Worm (Caenorhabditis elegans): ENCODE results near the gene his-35.

Gene his-35

DNA sequence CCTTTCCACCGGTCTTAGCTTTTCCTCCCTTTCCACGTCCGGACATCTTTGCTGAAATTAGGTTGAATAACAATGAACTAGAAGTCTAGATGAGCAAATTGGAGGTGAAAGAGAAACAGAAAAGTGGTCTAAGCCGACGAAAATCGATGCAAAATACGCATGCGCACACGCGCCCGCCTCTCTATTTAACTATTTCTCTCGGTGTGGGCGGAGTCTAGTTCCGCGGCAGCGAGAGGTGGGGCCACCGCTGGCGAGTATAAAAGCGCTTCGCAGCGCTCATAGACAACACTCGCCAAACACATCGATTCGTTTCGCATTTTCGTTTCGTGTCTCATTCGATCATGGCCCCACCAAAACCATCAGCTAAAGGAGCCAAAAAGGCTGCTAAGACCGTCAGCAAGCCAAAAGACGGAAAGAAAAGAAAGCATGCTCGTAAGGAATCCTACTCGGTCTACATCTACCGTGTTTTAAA lies at the start of gene his-35, which contains the start of gene his-41:
Gene his-35 (minus strand): TSS at position 51 of the 472 bp plus-strand sequence.
Gene his-41 (plus strand): TSS at position 299 of the 472 bp plus-strand sequence.
- TF ChIP-seq daf-19 (GFP tag; conservative IDR thresholded peaks at IDR 0.05), result no peak
- no peak for TF ChIP-seq T20F7.1 (GFP tag; optimal IDR thresholded peaks at IDR 0.05)
- TF ChIP-seq hmg-1.1 (GFP tag; IDR thresholded peaks at IDR 0.05), result 0 out of 2 replicates have a peak, but pooled peaks have one; percentile 24
- TF ChIP-seq lim-7 (GFP tag; IDR thresholded peaks at IDR 0.05), result no peak
- TF ChIP-seq tag-97 (GFP tag; IDR thresholded peaks at IDR 0.05), result no peak
- TF ChIP-seq zag-1 (tag; optimal IDR thresholded peaks at IDR 0.05), result no peak
- TF ChIP-seq saeg-2 (GFP tag; IDR thresholded peaks at IDR 0.05), result no peak
- no peak for TF ChIP-seq vab-7 (GFP tag; IDR thresholded peaks at IDR 0.05)
- no peak for TF ChIP-seq aly-2 (tag; optimal IDR thresholded peaks at IDR 0.05)
- TF ChIP-seq ceh-20 (GFP tag; IDR thresholded peaks at IDR 0.05), result no peak
- peak; percentile 37 for TF ChIP-seq rbr-2 (tag; optimal IDR thresholded peaks at IDR 0.05)
- TF ChIP-seq daf-12 (tag; optimal IDR thresholded peaks at IDR 0.05), result no peak
- TF ChIP-seq spr-1 (tag; optimal IDR thresholded peaks at IDR 0.05), result no peak
- TF ChIP-seq mes-2 (tag; optimal IDR thresholded peaks at IDR 0.05; ENCODE audit: poor library complexity, severe bottlenecking), result peak; percentile 42
- no peak for TF ChIP-seq lin-39 (tag; optimal IDR thresholded peaks at IDR 0.05)
- no peak for TF ChIP-seq Y5F2A.4 (GFP tag; optimal IDR thresholded peaks at IDR 0.05)
- no peak for TF ChIP-seq daf-8 (GFP tag; IDR thresholded peaks at IDR 0.05)
- no peak for TF ChIP-seq F10B5.3 (tag; optimal IDR thresholded peaks at IDR 0.05)
- no peak for TF ChIP-seq lin-29 (GFP tag; IDR thresholded peaks at IDR 0.05)
- TF ChIP-seq mxl-3 (GFP tag; optimal IDR thresholded peaks at IDR 0.05), result peak; percentile 10
- TF ChIP-seq jun-1 (tag; optimal IDR thresholded peaks at IDR 0.05), result no peak
- no peak for TF ChIP-seq zfp-2 (tag; optimal IDR thresholded peaks at IDR 0.05)
- peak; percentile 4 for TF ChIP-seq hlh-30 (tag; optimal IDR thresholded peaks at IDR 0.05; ENCODE audit: insufficient read depth)
- TF ChIP-seq nhr-76 (tag; optimal IDR thresholded peaks at IDR 0.05), result no peak
- TF ChIP-seq skn-1 (tag; optimal IDR thresholded peaks at IDR 0.05), result no peak
- no peak for TF ChIP-seq snpc-4 (tag; optimal IDR thresholded peaks at IDR 0.05)
- no peak for TF ChIP-seq lir-3 (tag; optimal IDR thresholded peaks at IDR 0.05)
- TF ChIP-seq ama-1 (optimal IDR thresholded peaks at IDR 0.05), result peak; percentile 85
- TF ChIP-seq madf-5 (GFP tag; IDR thresholded peaks at IDR 0.05), result no peak
- TF ChIP-seq nhr-6 (tag; optimal IDR thresholded peaks at IDR 0.05), result no peak
- TF ChIP-seq nhr-111 (GFP tag; optimal IDR thresholded peaks at IDR 0.05), result no peak
- TF ChIP-seq madf-9 (GFP tag; conservative IDR thresholded peaks at IDR 0.05), result no peak
- no peak for TF ChIP-seq attf-4 (tag; optimal IDR thresholded peaks at IDR 0.05)
- no peak for TF ChIP-seq zip-11 (GFP tag; IDR thresholded peaks at IDR 0.05)
- no peak; the same call in 1 of the 2 replicates for TF ChIP-seq pha-4 (GFP tag; IDR thresholded peaks at IDR 0.05)
- no peak for TF ChIP-seq pha-4 (tag; optimal IDR thresholded peaks at IDR 0.05)
- TF ChIP-seq Y48G9A.11 (GFP tag; IDR thresholded peaks at IDR 0.05), result no peak
- 0 out of 2 replicates have a peak, but pooled peaks have one; percentile 27 for TF ChIP-seq nhr-42 (GFP tag; IDR thresholded peaks at IDR 0.05)
- TF ChIP-seq dmd-9 (GFP tag; IDR thresholded peaks at IDR 0.05), result no peak
- TF ChIP-seq unc-39 (tag; optimal IDR thresholded peaks at IDR 0.05), result no peak
- no peak for TF ChIP-seq zfp-3 (GFP tag; conservative IDR thresholded peaks at IDR 0.05)
- peak; percentile 57; the same call in 1 of the 2 replicates for TF ChIP-seq egl-43 (GFP tag; IDR thresholded peaks at IDR 0.05)
- no peak for TF ChIP-seq fos-1 (tag; optimal IDR thresholded peaks at IDR 0.05)
- peak in 1 of 2 experiments; percentile 11 for TF ChIP-seq mdl-1 (tag; optimal IDR thresholded peaks at IDR 0.05)
- no peak for TF ChIP-seq nhr-10 (tag; optimal IDR thresholded peaks at IDR 0.05)
- TF ChIP-seq gei-8 (GFP tag; optimal IDR thresholded peaks at IDR 0.05), result no peak
- TF ChIP-seq sdz-12 (GFP tag; optimal IDR thresholded peaks at IDR 0.05), result no peak
- no peak for TF ChIP-seq F49E8.2 (tag; optimal IDR thresholded peaks at IDR 0.05; ENCODE audit: borderline replicate concordance)
- no peak for TF ChIP-seq D1046.2 (GFP tag; IDR thresholded peaks at IDR 0.05)
- no peak; the same call in 1 of the 2 replicates for TF ChIP-seq T26A8.4 (GFP tag; IDR thresholded peaks at IDR 0.05)
- no peak for TF ChIP-seq nhr-41 (GFP tag; IDR thresholded peaks at IDR 0.05)
- no peak for TF ChIP-seq snpc-1.2 (GFP tag; IDR thresholded peaks at IDR 0.05)
- TF ChIP-seq Y75B8A.6 (GFP tag; IDR thresholded peaks at IDR 0.05), result no peak

Measured in whole organism, L4 larva.